Fruit fly (Drosophila melanogaster) whole organism, embryonic: ENCODE measurements around the gene bol.

Experiments
- Abd-B ChIP-seq: fragments of 200-800 bp; sonication (Bioruptor generic); optimal IDR thresholded peaks from 2 replicates; lab custom pipeline; 2018; ENCODE audit warnings: missing biosample characterization, mild to moderate bottlenecking, missing genetic modification characterization, moderate library complexity
- Ada2b ChIP-seq: fragments of 200-800 bp; sonication (Bioruptor generic); IDR thresholded peaks from 2 replicates; pipeline ENCODE4 v1.3.6; 2022; ENCODE audit warnings: missing biosample characterization, missing genetic modification characterization
- B-H1 ChIP-seq: fragments of 200-800 bp; sonication (Bioruptor generic); IDR thresholded peaks from 3 replicates; pipeline ENCODE4 v1.3.6; 2022; ENCODE audit warnings: missing biosample characterization, missing genetic modification characterization
- CG1024 ChIP-seq: fragments of 200-800 bp; sonication (Bioruptor generic); IDR thresholded peaks from 2 replicates; pipeline ENCODE4 v1.3.6; 2022; ENCODE audit warnings: missing biosample characterization, missing genetic modification characterization
- CG10321 ChIP-seq: fragments of 200-800 bp; sonication (Bioruptor generic); IDR thresholded peaks from 2 replicates; pipeline ENCODE4 v1.3.6; 2022; ENCODE audit warnings: missing biosample characterization, missing genetic modification characterization
- CG10654 ChIP-seq: fragments of 200-800 bp; sonication (Bioruptor generic); optimal IDR thresholded peaks from 2 replicates; lab custom pipeline; 2016; ENCODE audit warnings: missing biosample characterization, missing genetic modification characterization
- CG12236 ChIP-seq: fragments of 200-800 bp; sonication (Bioruptor generic); optimal IDR thresholded peaks from 2 replicates; lab custom pipeline; 2016; ENCODE audit warnings: missing biosample characterization, missing genetic modification characterization
- CG14965 ChIP-seq: fragments of 200-800 bp; sonication (Bioruptor generic); optimal IDR thresholded peaks from 2 replicates; lab custom pipeline; 2016; ENCODE audit warnings: missing biosample characterization, missing genetic modification characterization, borderline replicate concordance
- CG15696 ChIP-seq: fragments of 200-800 bp; sonication (Bioruptor generic); optimal IDR thresholded peaks from 2 replicates; lab custom pipeline; 2019; ENCODE audit warnings: missing biosample characterization, mild to moderate bottlenecking, missing genetic modification characterization, moderate library complexity
- CG1603 ChIP-seq: fragments of 200-800 bp; sonication (Bioruptor generic); optimal IDR thresholded peaks from 2 replicates; lab custom pipeline; 2019; ENCODE audit warnings: missing biosample characterization, mild to moderate bottlenecking, missing genetic modification characterization, moderate library complexity
- CG16813 ChIP-seq: fragments of 200-800 bp; sonication (Bioruptor generic); IDR thresholded peaks from 3 replicates; pipeline ENCODE4 v1.3.6; 2022; ENCODE audit warnings: missing biosample characterization, missing genetic modification characterization; ENCODE audit not compliant: partially characterized antibody
- CG17385 ChIP-seq: fragments of 200-800 bp; sonication (Bioruptor generic); optimal IDR thresholded peaks from 3 replicates; lab custom pipeline; 2018; ENCODE audit warnings: missing biosample characterization, mild to moderate bottlenecking, missing genetic modification characterization
- CG18764 ChIP-seq: fragments of 200-800 bp; sonication (Bioruptor generic); optimal IDR thresholded peaks from 3 replicates; lab custom pipeline; 2016; ENCODE audit warnings: missing biosample characterization, missing genetic modification characterization
- CG31388 ChIP-seq: fragments of 200-800 bp; sonication (Bioruptor generic); optimal IDR thresholded peaks from 2 replicates; lab custom pipeline; 2016; ENCODE audit warnings: missing biosample characterization, missing genetic modification characterization
- CG33213 ChIP-seq: fragments of 200-800 bp; sonication (Bioruptor generic); optimal IDR thresholded peaks from 3 replicates; lab custom pipeline; 2016; ENCODE audit warnings: missing biosample characterization, missing genetic modification characterization
- CG3995 ChIP-seq: fragments of 200-800 bp; sonication (Bioruptor generic); optimal IDR thresholded peaks from 3 replicates; lab custom pipeline; 2016; ENCODE audit warnings: missing biosample characterization, missing genetic modification characterization
- CG4730 ChIP-seq: fragments of 200-800 bp; sonication (Bioruptor generic); IDR thresholded peaks from 2 replicates; pipeline ENCODE4 v1.3.6; 2022; ENCODE audit warnings: missing biosample characterization, missing genetic modification characterization
- CG4854 ChIP-seq: fragments of 200-800 bp; sonication (Bioruptor generic); optimal IDR thresholded peaks from 2 replicates; lab custom pipeline; 2016; ENCODE audit warnings: missing biosample characterization, missing genetic modification characterization, inconsistent platforms
- CG7372 ChIP-seq: fragments of 200-800 bp; sonication (Bioruptor generic); IDR thresholded peaks from 2 replicates; pipeline ENCODE4 v1.3.6; 2022; ENCODE audit warnings: missing biosample characterization, missing genetic modification characterization
- CG7745 ChIP-seq: fragments of 200-800 bp; sonication (Bioruptor generic); optimal IDR thresholded peaks from 2 replicates; lab custom pipeline; 2018; ENCODE audit warnings: missing biosample characterization, mild to moderate bottlenecking, missing genetic modification characterization, moderate library complexity
- CG7839 ChIP-seq: fragments of 200-800 bp; sonication (Bioruptor generic); optimal IDR thresholded peaks from 3 replicates; lab custom pipeline; 2018; ENCODE audit warnings: missing biosample characterization, mild to moderate bottlenecking, missing genetic modification characterization, moderate library complexity
- CG8924 ChIP-seq: fragments of 200-800 bp; optimal IDR thresholded peaks from 3 replicates; lab custom pipeline; 2019; ENCODE audit warnings: missing biosample characterization, mild to moderate bottlenecking, missing genetic modification characterization, moderate library complexity
- CG9817 ChIP-seq: fragments of 200-800 bp; sonication (Bioruptor generic); optimal IDR thresholded peaks from 2 replicates; lab custom pipeline; 2018; ENCODE audit warnings: missing biosample characterization, mild to moderate bottlenecking, missing genetic modification characterization, moderate library complexity
- CoRest ChIP-seq: fragments of 200-800 bp; sonication (Bioruptor generic); optimal IDR thresholded peaks from 3 replicates; lab custom pipeline; 2018; ENCODE audit warnings: missing biosample characterization, mild to moderate bottlenecking, missing genetic modification characterization, moderate library complexity
- Drgx ChIP-seq: fragments of 200-800 bp; sonication (Bioruptor generic); IDR thresholded peaks from 2 replicates; pipeline ENCODE4 v1.3.6; 2022; ENCODE audit warnings: missing biosample characterization, missing genetic modification characterization
- Fer3 ChIP-seq: fragments of 200-800 bp; sonication (Bioruptor generic); optimal IDR thresholded peaks from 2 replicates; lab custom pipeline; 2018; ENCODE audit warnings: missing biosample characterization, mild to moderate bottlenecking, missing genetic modification characterization, moderate library complexity
- Myb ChIP-seq: fragments of 200-800 bp; sonication (Bioruptor generic); optimal IDR thresholded peaks from 2 replicates; lab custom pipeline; 2016; ENCODE audit warnings: missing biosample characterization, missing genetic modification characterization
- NC2α ChIP-seq: fragments of 200-800 bp; sonication (Bioruptor generic); optimal IDR thresholded peaks from 2 replicates; lab custom pipeline; 2016; ENCODE audit warnings: missing biosample characterization, missing genetic modification characterization
- NC2β ChIP-seq: fragments of 200-800 bp; sonication (Bioruptor generic); optimal IDR thresholded peaks from 2 replicates; lab custom pipeline; 2016; ENCODE audit warnings: missing biosample characterization, missing genetic modification characterization
- NK7.1 ChIP-seq: fragments of 200-800 bp; sonication (Bioruptor generic); optimal IDR thresholded peaks from 3 replicates; lab custom pipeline; 2016; ENCODE audit warnings: missing biosample characterization, missing genetic modification characterization
- Nf-YB ChIP-seq: fragments of 200-800 bp; sonication (Bioruptor generic); optimal IDR thresholded peaks from 3 replicates; lab custom pipeline; 2019; ENCODE audit warnings: missing biosample characterization, mild to moderate bottlenecking, missing genetic modification characterization, moderate library complexity
- Nf-YC ChIP-seq: fragments of 200-800 bp; optimal IDR thresholded peaks from 3 replicates; lab custom pipeline; 2019; ENCODE audit warnings: missing biosample characterization, mild to moderate bottlenecking, missing genetic modification characterization, moderate library complexity
- Ptx1 ChIP-seq: fragments of 200-800 bp; sonication (Bioruptor generic); IDR thresholded peaks from 2 replicates; pipeline ENCODE4 v1.3.6; 2022; ENCODE audit warnings: missing biosample characterization, missing genetic modification characterization
- Spps ChIP-seq: fragments of 200-800 bp; sonication (Bioruptor generic); optimal IDR thresholded peaks from 2 replicates; lab custom pipeline; 2018; ENCODE audit warnings: missing biosample characterization, mild to moderate bottlenecking, missing genetic modification characterization
- Tbp ChIP-seq: fragments of >200 bp; optimal IDR thresholded peaks from 2 replicates; lab custom pipeline; 2018; ENCODE audit warnings: missing biosample characterization, missing genetic modification characterization
- bab2 ChIP-seq: fragments of 200-800 bp; sonication (Bioruptor generic); optimal IDR thresholded peaks from 2 replicates; lab custom pipeline; 2016; ENCODE audit warnings: missing biosample characterization, missing genetic modification characterization
- br ChIP-seq: fragments of >200 bp; optimal IDR thresholded peaks from 2 replicates; lab custom pipeline; 2017
- bsh ChIP-seq, 2 experiments: fragments of 200-800 bp; sonication (Bioruptor generic); optimal IDR thresholded peaks; 2 replicates each; lab custom pipeline; 2017 to 2018; ENCODE audit warnings: mild to moderate bottlenecking in 2 of 2, missing biosample characterization in 2 of 2, missing genetic modification characterization in 2 of 2, moderate library complexity in 1 of 2
- dysf ChIP-seq: fragments of 200-800 bp; sonication (Bioruptor generic); IDR thresholded peaks from 3 replicates; pipeline ENCODE4 v1.3.6; 2022; ENCODE audit warnings: missing biosample characterization, missing genetic modification characterization
- ind ChIP-seq: fragments of 200-800 bp; sonication (Bioruptor generic); optimal IDR thresholded peaks from 3 replicates; lab custom pipeline; 2016; ENCODE audit warnings: missing biosample characterization, missing genetic modification characterization
- lab ChIP-seq: fragments of 200-800 bp; sonication (Bioruptor generic); optimal IDR thresholded peaks from 3 replicates; lab custom pipeline; 2017; ENCODE audit warnings: missing biosample characterization, missing genetic modification characterization, mild to moderate bottlenecking, moderate library complexity, missing genetic modification reagents
- lmd ChIP-seq: fragments of 200-800 bp; sonication (Bioruptor generic); IDR thresholded peaks from 2 replicates; pipeline ENCODE4 v1.3.6; 2022; ENCODE audit warnings: missing biosample characterization, missing genetic modification characterization
- nom ChIP-seq: fragments of 200-800 bp; sonication (Bioruptor generic); optimal IDR thresholded peaks from 2 replicates; lab custom pipeline; 2017; ENCODE audit warnings: missing biosample characterization, missing genetic modification characterization, mild to moderate bottlenecking, moderate library complexity, missing genetic modification reagents
- oc ChIP-seq: fragments of 200-800 bp; sonication (Bioruptor generic); optimal IDR thresholded peaks from 2 replicates; lab custom pipeline; 2018; ENCODE audit warnings: missing biosample characterization, mild to moderate bottlenecking, missing genetic modification characterization, moderate library complexity
- p53 ChIP-seq: fragments of 200-800 bp; sonication (Bioruptor generic); optimal IDR thresholded peaks from 2 replicates; lab custom pipeline; 2016; ENCODE audit warnings: missing biosample characterization, missing genetic modification characterization
- pb ChIP-seq: fragments of 200-800 bp; sonication (Bioruptor generic); optimal IDR thresholded peaks from 3 replicates; lab custom pipeline; 2016; ENCODE audit warnings: missing biosample characterization, missing genetic modification characterization
- peb ChIP-seq: fragments of 200-800 bp; sonication (Bioruptor generic); IDR thresholded peaks from 2 replicates; pipeline ENCODE4 v1.3.6; 2022; ENCODE audit warnings: missing biosample characterization, missing genetic modification characterization
- pum ChIP-seq: fragments of 200-800 bp; sonication (Bioruptor generic); optimal IDR thresholded peaks from 2 replicates; lab custom pipeline; 2016; ENCODE audit warnings: missing biosample characterization, missing genetic modification characterization
- sqz ChIP-seq: fragments of 200-800 bp; sonication (Bioruptor generic); optimal IDR thresholded peaks from 3 replicates; lab custom pipeline; 2018; ENCODE audit warnings: missing biosample characterization, mild to moderate bottlenecking, missing genetic modification characterization
- tna ChIP-seq: fragments of 200-800 bp; sonication (Bioruptor generic); IDR thresholded peaks from 2 replicates; pipeline ENCODE4 v1.3.6; 2022; ENCODE audit warnings: missing biosample characterization, missing genetic modification characterization; ENCODE audit not compliant: partially characterized antibody

bol gene

DNA sequence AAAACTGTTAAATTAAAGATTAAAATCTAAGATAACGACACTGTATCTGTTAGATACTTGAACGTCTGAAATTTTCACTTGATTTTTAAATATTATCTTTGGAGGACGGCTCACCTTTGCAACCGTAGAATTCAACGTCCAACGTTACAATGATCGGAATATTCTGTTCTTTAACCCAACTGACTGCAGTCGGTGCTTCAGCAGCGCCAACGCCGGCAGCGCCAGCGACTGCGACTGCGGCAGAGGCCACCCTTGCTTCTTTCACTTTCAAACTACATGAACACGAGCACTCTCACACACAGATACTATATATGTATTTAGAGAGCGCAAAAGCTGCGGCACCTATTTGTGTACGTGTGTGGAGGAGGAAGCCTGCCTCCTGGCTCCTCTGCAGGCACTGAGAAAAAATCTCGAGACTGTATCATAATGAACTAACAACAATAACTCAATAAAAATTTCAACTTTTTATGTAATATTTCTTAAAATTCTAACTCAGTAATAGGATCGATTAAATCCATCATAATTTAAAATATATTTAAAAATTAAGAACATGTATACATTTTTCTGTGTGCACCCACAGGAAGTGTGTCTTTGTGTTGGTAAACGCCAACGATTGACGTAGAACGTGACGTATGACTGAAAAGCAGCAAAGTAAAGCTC, 76.6 kb downstream of the bol start (continued):
- TF ChIP-seq CG3995 (peak; percentile 43), Ptx1 (GFP tag; lab: Robert Waterston, UW) (peak; percentile 89), sqz (GFP tag; lab: Kevin White, UChicago) (peak; percentile 68), CG33213 (GFP tag; lab: Kevin White, UChicago) (peak; percentile 14), ind (peak; percentile 87), CG9817 (tag; lab: Kevin White, UChicago) (peak; percentile 89), br (lab: Kevin White, UChicago) (no peak), CG17385 (GFP tag; lab: Kevin White, UChicago) (peak; percentile 89), CG14965 (GFP tag; lab: Kevin White, UChicago) (no peak), NC2β (GFP tag; lab: Kevin White, UChicago) (peak; percentile 30), Tbp (GFP tag; lab: Kevin White, UChicago) (no peak), CG18764 (GFP tag; lab: Kevin White, UChicago) (peak; percentile 74), NC2α (GFP tag; lab: Kevin White, UChicago) (no peak), CG31388 (GFP tag; lab: Kevin White, UChicago) (peak; percentile 54), bab2 (GFP tag; lab: Kevin White, UChicago) (peak; percentile 46), Drgx (GFP tag; lab: Robert Waterston, UW) (peak; percentile 97), p53 (GFP tag; lab: Kevin White, UChicago) (no peak), pb (no peak), CG12236 (GFP tag; lab: Kevin White, UChicago) (no peak), CG7839 (tag; lab: Kevin White, UChicago) (peak; percentile 95), bsh (GFP tag; optimal IDR thresholded peaks at IDR 0.05; lab: Kevin White, UChicago) (peak; percentile 94 to 95), CG7745 (no peak), Nf-YC (tag; lab: Kevin White, UChicago) (peak; percentile 83), CG10321 (GFP tag; lab: Robert Waterston, UW) (0 out of 2 replicates have a peak, but pooled peaks have one; percentile 58), CG4730 (GFP tag; lab: Robert Waterston, UW) (peak; percentile 83), CG16813 (GFP tag; lab: Robert Waterston, UW) (no peak), Spps (tag; lab: Kevin White, UChicago) (peak; percentile 67), CG7372 (peak; percentile 85), pum (GFP tag; lab: Kevin White, UChicago) (peak; percentile 38), CoRest (tag; lab: Kevin White, UChicago) (peak; percentile 94), CG15696 (peak; percentile 71), lab (peak; percentile 97), dysf (GFP tag; lab: Robert Waterston, UW) (peak; percentile 91), peb (GFP tag; lab: Robert Waterston, UW) (peak; percentile 78), Nf-YB (GFP tag; lab: Kevin White, UChicago) (peak; percentile 75), Abd-B (GFP tag; lab: Kevin White, UChicago) (peak; percentile 85), CG8924 (tag; lab: Kevin White, UChicago) (peak; percentile 96), Ada2b (GFP tag; lab: Robert Waterston, UW) (peak; percentile 89), CG1024 (GFP tag; lab: Robert Waterston, UW) (peak; percentile 75), oc (peak; percentile 80), Fer3 (peak; percentile 90), nom (peak; percentile 90), tna (GFP tag; lab: Robert Waterston, UW) (no peak), B-H1 (peak; percentile 78), NK7.1 (GFP tag; lab: Kevin White, UChicago) (no peak), CG10654 (GFP tag; lab: Kevin White, UChicago) (peak; percentile 88), CG4854 (GFP tag; lab: Kevin White, UChicago) (peak; percentile 80), lmd (GFP tag; lab: Robert Waterston, UW) (peak; percentile 90), Myb (peak; percentile 24), CG1603 (tag; lab: Kevin White, UChicago) (peak; percentile 50)
